Worm (Caenorhabditis elegans): ENCODE measurements around the gene pipp-4P.

ce11 chrIII:2786740-2787139 lies 32.3 kb upstream of the pipp-4P start, which contains the start of gene nduc-2:
- TF ChIP-seq W03F9.2 (tag; optimal IDR thresholded peaks at IDR 0.05) (no peak), him-1 (tag; optimal IDR thresholded peaks at IDR 0.05) (no peak), dao-5 (tag; optimal IDR thresholded peaks at IDR 0.05) (no peak)

Measured in whole organism, L4/young adult.